3 worm cellular contexts compared by ENCODE assay signal in the genomic region with DNA sequence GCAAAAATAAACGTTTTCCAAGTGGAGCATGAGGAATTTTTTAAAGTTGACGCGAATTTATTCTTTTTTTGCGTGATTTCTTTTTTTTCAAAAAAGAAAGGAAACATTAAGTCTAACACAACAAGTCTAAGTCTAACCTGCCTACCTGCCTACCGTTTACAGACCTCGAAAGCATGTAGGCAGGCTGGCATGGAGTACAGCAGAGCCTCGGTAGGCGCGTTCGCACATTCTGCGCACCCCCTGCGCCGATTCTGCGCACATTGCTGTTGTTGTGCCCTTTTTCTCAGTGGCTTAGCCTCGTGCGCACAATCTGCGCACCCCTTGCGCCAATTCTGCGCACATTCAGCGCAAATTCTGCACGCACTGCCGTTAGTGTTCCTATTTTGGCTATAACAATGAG.
TF ChIP-seq lines count a peak whose summit lies in the region.

No protein-coding gene starts in this region.

TF ChIP-seq in whole organism, L4 larva, 104 proteins besides CTCF, POLR2A, EP300 and RAD21:
- TF ChIP-seq Y5F2A.4 (GFP tag; optimal IDR thresholded peaks at IDR 0.05; lab: Kevin White, UChicago) (no peak), nhr-76 (tag; optimal IDR thresholded peaks at IDR 0.05; lab: Kevin White, UChicago) (no peak), arid-1 (GFP tag; conservative IDR thresholded peaks at IDR 0.05; lab: Robert Waterston, UW) (no peak), zip-2 (tag; optimal IDR thresholded peaks at IDR 0.05; lab: Kevin White, UChicago) (no peak), fos-1 (tag; optimal IDR thresholded peaks at IDR 0.05; lab: Kevin White, UChicago) (no peak), egl-27 (tag; optimal IDR thresholded peaks at IDR 0.05; lab: Kevin White, UChicago) (no peak), dve-1 (tag; optimal IDR thresholded peaks at IDR 0.05; lab: Kevin White, UChicago; ENCODE audit: insufficient read depth) (no peak), F49E8.2 (tag; optimal IDR thresholded peaks at IDR 0.05; lab: Kevin White, UChicago; ENCODE audit: borderline replicate concordance) (no peak), ceh-82 (tag; optimal IDR thresholded peaks at IDR 0.05; lab: Kevin White, UChicago) (no peak), snpc-4 (tag; optimal IDR thresholded peaks at IDR 0.05; lab: Kevin White, UChicago) (no peak), nhr-6 (tag; optimal IDR thresholded peaks at IDR 0.05; lab: Kevin White, UChicago) (no peak), set-16 (GFP tag; IDR thresholded peaks at IDR 0.05; lab: Robert Waterston, UW) (peak; percentile 48; the same call in 1 of the 2 replicates), Y75B8A.6 (GFP tag; IDR thresholded peaks at IDR 0.05; lab: Robert Waterston, UW) (no peak), aha-1 (tag; lab: Kevin White, UChicago) (peak; percentile 93), ZK546.5 (tag; optimal IDR thresholded peaks at IDR 0.05; lab: Kevin White, UChicago) (no peak)

TF ChIP-seq in whole organism, midembryonic, 9 proteins besides CTCF, POLR2A, EP300 and RAD21:
- TF ChIP-seq flt-1 (GFP tag; IDR thresholded peaks at IDR 0.05; lab: Robert Waterston, UW) (no peak), klf-2 (GFP tag; conservative IDR thresholded peaks at IDR 0.05; lab: Robert Waterston, UW) (0 out of 2 replicates have a peak, but pooled peaks have one; percentile 10), cog-1 (tag; optimal IDR thresholded peaks at IDR 0.05; lab: Kevin White, UChicago) (no peak)
TF ChIP-seq in whole organism, midembryonic: peak in this region for 1.

TF ChIP-seq in whole organism, young adult, 124 proteins besides CTCF, POLR2A, EP300 and RAD21:
- no peak for TF ChIP-seq Y95B8A.8 (GFP tag; IDR thresholded peaks at IDR 0.05; lab: Robert Waterston, UW)
- TF ChIP-seq nfyb-1 (GFP tag; IDR thresholded peaks at IDR 0.05; lab: Robert Waterston, UW) = no peak
- no peak for TF ChIP-seq egl-18 (GFP tag; IDR thresholded peaks at IDR 0.05; lab: Robert Waterston, UW)
- TF ChIP-seq lin-40 (tag; optimal IDR thresholded peaks at IDR 0.05; lab: Kevin White, UChicago) = no peak
- no peak for TF ChIP-seq let-607 (tag; optimal IDR thresholded peaks at IDR 0.05; lab: Kevin White, UChicago)
- TF ChIP-seq ztf-25 (GFP tag; IDR thresholded peaks at IDR 0.05; lab: Robert Waterston, UW) = 0 out of 2 replicates have a peak, but pooled peaks have one; percentile 51
- no peak for TF ChIP-seq nhr-179 (tag; optimal IDR thresholded peaks at IDR 0.05; lab: Kevin White, UChicago)
- TF ChIP-seq F49E8.2 (tag; optimal IDR thresholded peaks at IDR 0.05; lab: Kevin White, UChicago; ENCODE audit: insufficient read depth) = no peak
- TF ChIP-seq bed-2 (GFP tag; IDR thresholded peaks at IDR 0.05; lab: Robert Waterston, UW) = no peak
- TF ChIP-seq egrh-3 (GFP tag; IDR thresholded peaks at IDR 0.05; lab: Robert Waterston, UW) = peak; percentile 23; the same call in 1 of the 2 replicates
- no peak for TF ChIP-seq dpl-1 (GFP tag; optimal IDR thresholded peaks at IDR 0.05; lab: Kevin White, UChicago)
- no peak for TF ChIP-seq D2030.7 (GFP tag; IDR thresholded peaks at IDR 0.05; lab: Robert Waterston, UW)
- TF ChIP-seq rcor-1 (GFP tag; IDR thresholded peaks at IDR 0.05; lab: Robert Waterston, UW) = no peak
- no peak for TF ChIP-seq ztf-18 (tag; optimal IDR thresholded peaks at IDR 0.05; lab: Kevin White, UChicago)
- no peak for TF ChIP-seq ekl-4 (GFP tag; IDR thresholded peaks at IDR 0.05; lab: Robert Waterston, UW)
- TF ChIP-seq ztf-3 (GFP tag; optimal IDR thresholded peaks at IDR 0.05; lab: Kevin White, UChicago) = no peak
- TF ChIP-seq B0336.3 (GFP tag; IDR thresholded peaks at IDR 0.05; lab: Robert Waterston, UW) = no peak
- no peak for TF ChIP-seq tbp1 (GFP tag; optimal IDR thresholded peaks at IDR 0.05; lab: Kevin White, UChicago)
- TF ChIP-seq zfh-2 (GFP tag; conservative IDR thresholded peaks at IDR 0.05; lab: Robert Waterston, UW) = peak; percentile 56
- no peak for TF ChIP-seq Y56A3A.18 (GFP tag; IDR thresholded peaks at IDR 0.05; lab: Robert Waterston, UW)
- no peak for TF ChIP-seq hmg-20 (GFP tag; IDR thresholded peaks at IDR 0.05; lab: Robert Waterston, UW)
- TF ChIP-seq nhr-80 (tag; optimal IDR thresholded peaks at IDR 0.05; lab: Kevin White, UChicago) = no peak
- TF ChIP-seq ztf-22 (GFP tag; optimal IDR thresholded peaks at IDR 0.05; lab: Kevin White, UChicago) = no peak
- TF ChIP-seq K12H6.12 (tag; optimal IDR thresholded peaks at IDR 0.05; lab: Kevin White, UChicago) = no peak
- no peak for TF ChIP-seq efl-1 (GFP tag; optimal IDR thresholded peaks at IDR 0.05; lab: Kevin White, UChicago)
